Worm (Caenorhabditis elegans) whole organism, L3 larva: ENCODE results near the gene C18D1.2.

Experiments
- ZK546.5 ChIP-seq: sonication (generic microtip); optimal IDR thresholded peaks from 2 replicates; lab custom pipeline; 2017; ENCODE audit warnings: missing biosample characterization, missing genetic modification characterization
- aly-2 ChIP-seq: fragments of 150-350 bp; optimal IDR thresholded peaks from 2 replicates; lab custom pipeline; 2014; ENCODE audit warnings: missing biosample characterization, missing genetic modification characterization
- ama-1 ChIP-seq: fragments of 150-350 bp; optimal IDR thresholded peaks from 2 replicates; lab custom pipeline; 2018
- ceh-16 ChIP-seq: sonication (generic microtip); optimal IDR thresholded peaks from 2 replicates; lab custom pipeline; 2017; ENCODE audit warnings: missing biosample characterization, missing genetic modification characterization
- ceh-28 ChIP-seq: fragments of 150-350 bp; optimal IDR thresholded peaks from 2 replicates; lab custom pipeline; 2014; ENCODE audit warnings: missing biosample characterization, missing genetic modification reagents, missing genetic modification characterization
- ceh-9 ChIP-seq: sonication (generic microtip); optimal IDR thresholded peaks from 2 replicates; lab custom pipeline; 2018; ENCODE audit warnings: missing biosample characterization, missing genetic modification characterization
- daf-12 ChIP-seq: fragments of 150-350 bp; optimal IDR thresholded peaks from 2 replicates; lab custom pipeline; 2014; ENCODE audit warnings: missing biosample characterization, missing genetic modification reagents, missing genetic modification characterization
- egl-27 ChIP-seq: sonication (generic microtip); optimal IDR thresholded peaks from 4 replicates; lab custom pipeline; 2017; ENCODE audit warnings: missing biosample characterization, missing genetic modification reagents, missing genetic modification characterization
- egl-5 ChIP-seq: fragments of 150-350 bp; optimal IDR thresholded peaks from 2 replicates; lab custom pipeline; 2017; ENCODE audit warnings: missing biosample characterization, missing genetic modification reagents, missing genetic modification characterization, inconsistent platforms
- elt-1 ChIP-seq: fragments of 150-350 bp; optimal IDR thresholded peaks from 2 replicates; lab custom pipeline; 2014; ENCODE audit warnings: missing biosample characterization, missing genetic modification characterization
- elt-3 ChIP-seq, 3 experiments: fragments of 150-350 bp in 1 of 3; sonication (generic microtip) in 2 of 3; optimal IDR thresholded peaks; 2 replicates in 2 of 3; 4 replicates in 1 of 3; lab custom pipeline; 2014 to 2017; ENCODE audit warnings: missing biosample characterization in 3 of 3, missing genetic modification characterization in 3 of 3
- eor-1 ChIP-seq, 2 experiments: fragments of 150-350 bp; optimal IDR thresholded peaks; 2 replicates each; lab custom pipeline; 2014 to 2018; ENCODE audit warnings: missing biosample characterization in 2 of 2, missing genetic modification characterization in 2 of 2
- fkh-2 ChIP-seq: fragments of 150-350 bp; optimal IDR thresholded peaks from 2 replicates; lab custom pipeline; 2014; ENCODE audit warnings: missing biosample characterization, missing genetic modification reagents, missing genetic modification characterization
- hmg-11 ChIP-seq: sonication (generic microtip); optimal IDR thresholded peaks from 2 replicates; lab custom pipeline; 2016; ENCODE audit warnings: missing genetic modification characterization, missing compliant biosample characterization
- lin-15B ChIP-seq: fragments of 150-350 bp; optimal IDR thresholded peaks from 2 replicates; lab custom pipeline; 2014; ENCODE audit warnings: missing biosample characterization, missing genetic modification characterization
- lsy-12 ChIP-seq: sonication (generic microtip); optimal IDR thresholded peaks from 2 replicates; lab custom pipeline; 2016; ENCODE audit warnings: mild to moderate bottlenecking, missing genetic modification characterization, missing compliant biosample characterization
- mml-1 ChIP-seq: fragments of 150-350 bp; sonication (generic microtip); optimal IDR thresholded peaks from 3 replicates; lab custom pipeline; 2014; ENCODE audit warnings: missing biosample characterization, missing genetic modification characterization
- nfya-1 ChIP-seq: sonication (generic microtip); optimal IDR thresholded peaks from 2 replicates; lab custom pipeline; 2017; ENCODE audit warnings: missing genetic modification characterization, mild to moderate bottlenecking, missing compliant biosample characterization, antibody characterized with exemption, moderate library complexity; ENCODE audit not compliant: insufficient read depth
- nhr-11 ChIP-seq: fragments of 150-350 bp; optimal IDR thresholded peaks from 2 replicates; lab custom pipeline; 2014; ENCODE audit warnings: missing biosample characterization, missing genetic modification characterization
- nhr-12 ChIP-seq: fragments of 150-350 bp; optimal IDR thresholded peaks from 2 replicates; lab custom pipeline; 2014; ENCODE audit warnings: missing biosample characterization, missing genetic modification characterization
- nhr-28 ChIP-seq: fragments of 150-350 bp; optimal IDR thresholded peaks from 2 replicates; lab custom pipeline; 2014; ENCODE audit warnings: missing biosample characterization, missing genetic modification characterization
- nhr-43 ChIP-seq: sonication (generic microtip); optimal IDR thresholded peaks from 2 replicates; lab custom pipeline; 2016; ENCODE audit warnings: mild to moderate bottlenecking, missing genetic modification characterization, missing compliant biosample characterization; ENCODE audit not compliant: poor library complexity, severe bottlenecking
- nhr-67 ChIP-seq: fragments of 150-350 bp; optimal IDR thresholded peaks from 2 replicates; lab custom pipeline; 2014; ENCODE audit warnings: missing biosample characterization, missing genetic modification characterization
- nhr-76 ChIP-seq: fragments of 150-350 bp; sonication (generic microtip); optimal IDR thresholded peaks from 5 replicates; lab custom pipeline; 2014; ENCODE audit warnings: missing biosample characterization, missing genetic modification characterization
- pha-4 ChIP-seq: fragments of 150-350 bp; optimal IDR thresholded peaks from 2 replicates; lab custom pipeline; 2014; ENCODE audit warnings: missing biosample characterization, missing genetic modification reagents, missing genetic modification characterization
- sea-2 ChIP-seq: fragments of 150-350 bp; sonication (generic microtip); optimal IDR thresholded peaks from 4 replicates; lab custom pipeline; 2014; ENCODE audit warnings: missing biosample characterization, missing genetic modification reagents, missing genetic modification characterization
- skn-1 ChIP-seq: fragments of 150-350 bp; optimal IDR thresholded peaks from 2 replicates; lab custom pipeline; 2014; ENCODE audit warnings: missing biosample characterization, missing genetic modification characterization
- snpc-4 ChIP-seq: fragments of 150-350 bp; optimal IDR thresholded peaks from 2 replicates; lab custom pipeline; 2014; ENCODE audit warnings: missing biosample characterization, missing genetic modification characterization
- unc-39 ChIP-seq: sonication (generic microtip); optimal IDR thresholded peaks from 4 replicates; lab custom pipeline; 2017; ENCODE audit warnings: missing biosample characterization, missing genetic modification characterization
- zag-1 ChIP-seq: fragments of 150-350 bp; optimal IDR thresholded peaks from 2 replicates; lab custom pipeline; 2014; ENCODE audit warnings: missing biosample characterization, missing genetic modification characterization
- ztf-11 ChIP-seq: fragments of 150-350 bp; optimal IDR thresholded peaks from 2 replicates; lab custom pipeline; 2014; ENCODE audit warnings: missing biosample characterization, missing genetic modification characterization
- ztf-4 ChIP-seq: fragments of 150-350 bp; optimal IDR thresholded peaks from 2 replicates; lab custom pipeline; 2014; ENCODE audit warnings: missing biosample characterization, missing genetic modification characterization

C18D1.2 gene

DNA sequence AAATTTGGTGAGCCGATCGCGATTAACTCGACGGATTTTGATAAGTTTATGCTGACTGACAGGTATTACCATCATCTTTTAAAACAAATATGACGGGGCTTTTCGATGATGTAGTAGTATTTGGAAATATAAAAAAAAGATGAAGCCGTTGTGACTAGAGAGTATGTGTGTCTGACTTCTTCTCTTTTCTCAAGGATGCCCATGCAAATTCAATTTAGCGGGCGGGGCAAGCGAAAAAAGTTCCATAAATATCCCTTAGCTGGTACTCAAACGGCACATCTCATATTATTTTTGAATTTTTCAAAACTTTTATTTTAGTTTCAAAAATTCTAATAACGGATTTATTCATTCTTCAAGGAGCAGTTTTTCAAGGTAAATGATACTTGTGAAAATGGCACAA lies 3.7 kb downstream of the C18D1.2 start, which contains the start of gene stg-1:
Gene stg-1 (minus strand): TSS at position 153 of the 400 bp plus-strand sequence.
- TF ChIP-seq eor-1 (tag; optimal IDR thresholded peaks at IDR 0.05; lab: Kevin White, UChicago): no peak
- TF ChIP-seq lsy-12 (tag; lab: Kevin White, UChicago): no peak
- no peak for TF ChIP-seq egl-27 (tag; lab: Kevin White, UChicago)
- no peak for TF ChIP-seq mml-1
- no peak for TF ChIP-seq ZK546.5
- no peak for TF ChIP-seq skn-1
- no peak for TF ChIP-seq nfya-1 (tag; lab: Kevin White, UChicago)
- no peak for TF ChIP-seq egl-5 (tag; lab: Kevin White, UChicago)
- TF ChIP-seq lin-15B: no peak
- no peak for TF ChIP-seq aly-2 (tag; lab: Kevin White, UChicago)
- TF ChIP-seq, all 47 proteins: peak for 0

- TF ChIP-seq aly-2 (tag; lab: Kevin White, UChicago) (no peak), nhr-11 (no peak), hmg-11 (no peak), pha-4 (tag; lab: Kevin White, UChicago) (no peak), nhr-43 (tag; lab: Kevin White, UChicago) (no peak), ceh-28 (tag; lab: Kevin White, UChicago) (no peak), lin-15B (no peak), fkh-2 (tag; lab: Kevin White, UChicago) (no peak)
Observed at ce11 chrII:10065472-10065871, 8.7 kb downstream of the C18D1.2 start.

- TF ChIP-seq nhr-12 (tag; lab: Kevin White, UChicago) (no peak), lsy-12 (tag; lab: Kevin White, UChicago) (no peak), ztf-4 (tag; lab: Kevin White, UChicago) (no peak), snpc-4 (tag; lab: Kevin White, UChicago) (no peak), sea-2 (GFP tag; lab: Kevin White, UChicago) (no peak)
- TF ChIP-seq, all 47 proteins: peak for 0
Observed at ce11 chrII:10067817-10068216, 11.0 kb downstream of the C18D1.2 start, which contains the start of gene die-1. TSS of gene die-1 (minus strand) at chrII:10067917.

DNA sequence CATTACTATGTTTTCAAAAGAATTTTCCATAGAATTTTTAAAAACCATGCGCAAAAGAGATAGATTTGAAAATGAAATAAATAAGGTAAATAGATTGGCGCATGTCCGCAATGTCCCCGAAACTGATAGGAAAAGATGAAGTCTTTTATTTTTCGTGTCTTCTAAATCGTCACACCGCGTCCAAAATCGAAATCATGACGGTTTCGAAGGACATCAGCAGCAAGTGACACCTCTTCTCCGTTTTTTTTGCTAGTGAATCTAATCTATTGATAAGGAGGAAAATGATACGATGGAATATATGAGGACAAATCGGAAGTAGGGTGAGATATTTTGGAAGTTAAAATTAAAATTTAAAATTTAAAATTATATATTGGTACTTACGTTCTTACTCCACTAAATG lies 17.2 kb downstream of the C18D1.2 start:
- no peak for TF ChIP-seq nhr-12 (tag; lab: Kevin White, UChicago)
- TF ChIP-seq snpc-4 (tag; lab: Kevin White, UChicago): no peak
- TF ChIP-seq pha-4 (tag; lab: Kevin White, UChicago): no peak
- TF ChIP-seq ama-1: no peak
- peak in 2 of 3 experiments; percentile 71 to 92 for TF ChIP-seq elt-3 (tag; optimal IDR thresholded peaks at IDR 0.05; lab: Kevin White, UChicago)

- no peak for TF ChIP-seq elt-1 (tag; lab: Kevin White, UChicago)
- peak; percentile 84 for TF ChIP-seq pha-4 (tag; lab: Kevin White, UChicago)
- TF ChIP-seq, all 47 proteins: peak for 1
Observed at ce11 chrII:10075794-10076193, 19.0 kb downstream of the C18D1.2 start.

DNA sequence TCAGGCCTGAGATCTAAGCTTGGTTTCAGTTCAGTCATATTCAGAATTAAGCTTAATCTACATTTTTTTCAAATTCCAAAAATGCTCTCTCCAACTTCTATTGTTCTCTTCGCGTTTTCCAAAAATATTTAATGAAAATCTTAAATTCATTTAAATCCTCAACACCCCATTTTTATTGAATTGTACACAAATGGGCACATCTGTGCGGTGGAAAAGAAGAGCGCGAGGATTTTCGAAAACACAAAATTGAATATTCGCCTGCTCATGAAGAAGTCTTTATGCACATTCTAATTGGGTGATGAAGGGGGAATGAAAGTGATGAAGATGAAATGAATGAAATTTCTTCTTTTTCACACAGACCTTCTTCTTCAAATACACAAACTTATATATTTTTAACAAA lies 27.7 kb downstream of the C18D1.2 start:
- TF ChIP-seq unc-39 (tag; lab: Kevin White, UChicago) (no peak), ceh-9 (tag; lab: Kevin White, UChicago) (no peak), ceh-16 (tag; lab: Kevin White, UChicago) (no peak), zag-1 (tag; lab: Kevin White, UChicago) (no peak)

DNA sequence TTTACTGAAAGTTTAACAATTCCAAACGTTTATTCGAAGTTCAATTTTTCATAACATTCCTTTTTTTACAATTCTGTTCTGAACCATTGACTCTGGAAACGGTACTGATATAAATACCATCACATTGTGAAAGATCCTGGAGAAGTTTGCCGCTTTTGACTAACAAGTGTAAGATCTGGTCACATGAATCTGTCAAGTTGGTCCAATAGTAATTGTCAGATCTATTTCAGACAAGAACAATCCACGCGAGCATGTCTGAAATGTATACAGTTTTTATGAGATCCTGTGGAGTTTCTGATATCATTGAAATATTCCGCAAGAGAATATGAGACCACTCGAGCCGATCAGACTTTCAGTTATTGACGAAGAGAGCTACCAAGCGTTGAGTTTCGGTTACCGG lies 36.3 kb downstream of the C18D1.2 start:
- no peak for TF ChIP-seq eor-1 (tag; optimal IDR thresholded peaks at IDR 0.05; lab: Kevin White, UChicago)
- TF ChIP-seq nhr-28: no peak
- no peak for TF ChIP-seq nhr-67 (tag; lab: Kevin White, UChicago)
- no peak for TF ChIP-seq ztf-11 (tag; lab: Kevin White, UChicago)
- no peak for TF ChIP-seq elt-1 (tag; lab: Kevin White, UChicago)
- TF ChIP-seq snpc-4 (tag; lab: Kevin White, UChicago): no peak
- TF ChIP-seq lsy-12 (tag; lab: Kevin White, UChicago): no peak
- TF ChIP-seq daf-12 (tag; lab: Kevin White, UChicago): no peak
- TF ChIP-seq hmg-11: no peak
- TF ChIP-seq ama-1: no peak
- TF ChIP-seq nhr-76: no peak
